Worm (Caenorhabditis elegans): Measurements from ENCODE around the gene srb-16.
A peak's percentile ranks its signal among the peaks of the same experiment; 100 is the strongest.

srb-16 gene

DNA sequence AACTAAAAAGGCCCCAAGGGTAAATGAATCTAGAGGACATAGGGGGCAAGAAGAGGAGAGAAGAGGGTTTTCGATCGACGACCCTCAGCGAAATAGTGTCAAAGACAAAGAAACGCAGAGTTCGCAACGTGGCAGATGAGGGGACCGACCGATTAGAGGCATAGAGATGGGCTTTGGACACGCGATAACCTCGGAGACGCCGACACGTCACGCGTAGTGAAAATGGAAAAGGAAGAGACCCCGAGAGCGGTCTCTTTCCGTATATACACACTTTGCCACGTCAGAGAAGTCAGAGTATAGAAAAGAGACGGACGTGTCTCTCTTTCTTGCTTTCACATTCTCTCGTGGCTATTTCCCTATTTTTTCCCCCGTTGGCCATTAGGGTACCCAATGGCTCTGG, 30.8 kb upstream of the srb-16 start (continued):
- TF ChIP-seq efl-3 (GFP tag; optimal IDR thresholded peaks at IDR 0.05) = no peak
- no peak for TF ChIP-seq nhr-11 (tag; optimal IDR thresholded peaks at IDR 0.05)
- peak; percentile 6 for TF ChIP-seq aly-2 (tag; optimal IDR thresholded peaks at IDR 0.05)
- TF ChIP-seq irx-1 (tag; optimal IDR thresholded peaks at IDR 0.05) = peak; percentile 41
- TF ChIP-seq rnt-1 (tag; optimal IDR thresholded peaks at IDR 0.05) = peak; percentile 52
- peak; percentile 10 for TF ChIP-seq unc-130 (tag; optimal IDR thresholded peaks at IDR 0.05)
- TF ChIP-seq ceh-82 (tag; optimal IDR thresholded peaks at IDR 0.05) = peak; percentile 9 to 70 (median 47)
- no peak for TF ChIP-seq lin-39 (tag; optimal IDR thresholded peaks at IDR 0.05)
- TF ChIP-seq unc-62 (GFP tag; optimal IDR thresholded peaks at IDR 0.05) = no peak
- peak; percentile 43 for TF ChIP-seq C16A3.4 (tag; optimal IDR thresholded peaks at IDR 0.05)
- peak; percentile 58 for TF ChIP-seq ztf-4 (tag; optimal IDR thresholded peaks at IDR 0.05)
- TF ChIP-seq nhr-47 (tag; optimal IDR thresholded peaks at IDR 0.05) = peak; percentile 81
- TF ChIP-seq dsc-1 (tag; optimal IDR thresholded peaks at IDR 0.05) = peak; percentile 37
- peak; percentile 90 for TF ChIP-seq xbp-1 (tag; optimal IDR thresholded peaks at IDR 0.05)
- peak; percentile 83 for TF ChIP-seq fkh-8 (tag; optimal IDR thresholded peaks at IDR 0.05)

ce11 chrII:5180272-5180671, 29.5 kb upstream of the srb-16 start:
- TF ChIP-seq nhr-28 (tag; optimal IDR thresholded peaks at IDR 0.05) = no peak
- no peak for TF ChIP-seq efl-1 (optimal IDR thresholded peaks at IDR 0.05)
- peak in 1 of 2 experiments; percentile 62 for TF ChIP-seq efl-1 (GFP tag; optimal IDR thresholded peaks at IDR 0.05 in 1 of 2)

- peak; percentile 7 for TF ChIP-seq zip-4 (GFP tag; optimal IDR thresholded peaks at IDR 0.05)
- TF ChIP-seq ceh-90 (tag; optimal IDR thresholded peaks at IDR 0.05) = no peak
- TF ChIP-seq lir-3 (tag; optimal IDR thresholded peaks at IDR 0.05; ENCODE audit: poor library complexity) = no peak
- TF ChIP-seq lin-39 (tag; optimal IDR thresholded peaks at IDR 0.05) = no peak
- TF ChIP-seq elt-2 (tag; optimal IDR thresholded peaks at IDR 0.05) = peak; percentile 1
Observed at ce11 chrII:5178609-5179008, 27.9 kb upstream of the srb-16 start.

DNA sequence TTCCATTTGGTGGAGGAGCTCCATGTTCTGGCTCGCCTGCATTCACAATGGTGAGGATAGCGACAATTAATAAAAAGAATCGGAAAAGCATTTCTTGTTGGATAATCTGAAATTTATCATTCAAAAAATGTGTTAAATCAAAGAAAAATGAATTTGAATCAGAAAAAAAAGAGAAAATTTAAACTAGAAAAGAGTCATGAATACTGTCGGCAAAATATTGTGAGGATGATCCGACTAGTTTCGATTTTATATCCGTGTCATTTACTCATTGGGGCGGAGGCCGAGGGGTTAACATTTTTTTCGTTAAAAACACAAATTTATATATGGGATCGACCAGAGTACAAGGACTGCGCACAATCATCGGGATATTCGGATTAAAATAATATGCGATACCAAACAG, 27.2 kb upstream of the srb-16 start, which contains the start of gene C27D6.12:
Gene C27D6.12 (minus strand): TSS at position 101 of the 400 bp plus-strand sequence.
- TF ChIP-seq egl-27 (tag; optimal IDR thresholded peaks at IDR 0.05) (no peak), snpc-4 (tag; optimal IDR thresholded peaks at IDR 0.05) (no peak), pax-3 (tag; optimal IDR thresholded peaks at IDR 0.05) (no peak), hlh-4 (tag; optimal IDR thresholded peaks at IDR 0.05) (no peak), ces-1 (GFP tag; optimal IDR thresholded peaks at IDR 0.05) (no peak)

- no peak for TF ChIP-seq aly-2 (tag; optimal IDR thresholded peaks at IDR 0.05)
- no peak for TF ChIP-seq dpl-1 (GFP tag; optimal IDR thresholded peaks at IDR 0.05)
- no peak for TF ChIP-seq vab-15 (tag; optimal IDR thresholded peaks at IDR 0.05)
- TF ChIP-seq tbx-2 (tag; optimal IDR thresholded peaks at IDR 0.05) = no peak
Observed at ce11 chrII:5176934-5177333, 26.2 kb upstream of the srb-16 start.

- TF ChIP-seq tbx-2 (tag; optimal IDR thresholded peaks at IDR 0.05) (no peak), ceh-90 (tag; optimal IDR thresholded peaks at IDR 0.05) (no peak), snpc-4 (tag; optimal IDR thresholded peaks at IDR 0.05) (no peak), lsy-2 (tag; optimal IDR thresholded peaks at IDR 0.05) (no peak), hlh-17 (GFP tag; optimal IDR thresholded peaks at IDR 0.05; ENCODE audit: borderline replicate concordance) (no peak), ceh-8 (GFP tag; optimal IDR thresholded peaks at IDR 0.05) (no peak)
Observed at ce11 chrII:5174370-5174769, 23.6 kb upstream of the srb-16 start, which contains the start of gene C27D6.3. Gene C27D6.3, minus strand, starts transcription at chrII:5174470.

Measured in whole organism, L1 larva.